Worm (Caenorhabditis elegans) whole organism, L4 larva: ENCODE data around the gene pqn-36.
A peak's percentile ranks its signal among the peaks of the same experiment; 100 is the strongest.

Source experiments
- F26F4.8 ChIP-seq: fragments of 200-800 bp; sonication (Bioruptor generic); conservative IDR thresholded peaks from 2 replicates; pipeline ENCODE4 v1.3.6; 2022; ENCODE audit warnings: missing genetic modification characterization, missing compliant biosample characterization
- F37D6.2 ChIP-seq: sonication (generic microtip); optimal IDR thresholded peaks from 2 replicates; lab custom pipeline; 2016; ENCODE audit warnings: mild to moderate bottlenecking, missing genetic modification characterization, missing compliant biosample characterization
- F44E2.7 ChIP-seq: fragments of 200-800 bp; sonication (Bioruptor generic); IDR thresholded peaks from 2 replicates; pipeline ENCODE4 v2.1.2; 2022; ENCODE audit warnings: missing genetic modification characterization, missing compliant biosample characterization
- T26A8.4 ChIP-seq: fragments of 200-800 bp; sonication (Bioruptor generic); IDR thresholded peaks from 2 replicates; pipeline ENCODE4 v1.3.6; 2022; ENCODE audit warnings: missing genetic modification characterization, missing compliant biosample characterization
- Y48G9A.11 ChIP-seq: fragments of 200-800 bp; sonication (Bioruptor generic); IDR thresholded peaks from 2 replicates; pipeline ENCODE4 v1.3.6; 2022; ENCODE audit warnings: missing genetic modification reagents, missing genetic modification characterization, missing compliant biosample characterization
- Y75B8A.6 ChIP-seq: fragments of 200-800 bp; sonication (Bioruptor generic); IDR thresholded peaks from 2 replicates; pipeline ENCODE4 v1.3.6; 2022; ENCODE audit warnings: missing genetic modification reagents, missing genetic modification characterization, missing compliant biosample characterization
- aha-1 ChIP-seq: fragments of 150-350 bp; peaks from one replicate; lab custom pipeline; 2014; ENCODE audit warnings: missing biosample characterization, missing genetic modification characterization
- ceh-28 ChIP-seq: fragments of 150-350 bp; optimal IDR thresholded peaks from 2 replicates; lab custom pipeline; 2014; ENCODE audit warnings: missing biosample characterization, missing genetic modification reagents, missing genetic modification characterization
- ceh-44 ChIP-seq: fragments of 200-800 bp; sonication (Bioruptor generic); IDR thresholded peaks from 2 replicates; pipeline ENCODE4 v1.3.6; 2022; ENCODE audit warnings: missing genetic modification reagents, missing genetic modification characterization, missing compliant biosample characterization
- ceh-82 ChIP-seq: sonication (generic microtip); optimal IDR thresholded peaks from 2 replicates; lab custom pipeline; 2017; ENCODE audit warnings: missing biosample characterization, missing genetic modification characterization
- ces-1 ChIP-seq: fragments of 150-350 bp; sonication (generic microtip); optimal IDR thresholded peaks from 4 replicates; lab custom pipeline; 2014; ENCODE audit warnings: missing biosample characterization, missing genetic modification reagents, missing genetic modification characterization
- cey-2 ChIP-seq: sonication (generic microtip); optimal IDR thresholded peaks from 3 replicates; lab custom pipeline; 2017; ENCODE audit warnings: missing genetic modification characterization, mild to moderate bottlenecking, missing compliant biosample characterization, antibody characterized with exemption, borderline replicate concordance; ENCODE audit not compliant: insufficient read depth
- ctbp-1 ChIP-seq: fragments of 200-800 bp; sonication (Bioruptor generic); IDR thresholded peaks from 2 replicates; pipeline ENCODE4 v1.3.6; 2022; ENCODE audit warnings: missing genetic modification reagents, missing genetic modification characterization, missing compliant biosample characterization
- dmd-8 ChIP-seq: fragments of 200-800 bp; sonication (Bioruptor generic); IDR thresholded peaks from 2 replicates; pipeline ENCODE4 v1.3.6; 2022; ENCODE audit warnings: missing genetic modification characterization, missing compliant biosample characterization
- egl-27 ChIP-seq: sonication (generic microtip); optimal IDR thresholded peaks from 3 replicates; lab custom pipeline; 2017; ENCODE audit warnings: missing biosample characterization, missing genetic modification reagents, missing genetic modification characterization
- egl-43 ChIP-seq: fragments of 200-800 bp; sonication (Bioruptor generic); IDR thresholded peaks from 2 replicates; pipeline ENCODE4 v1.3.6; 2022; ENCODE audit warnings: missing genetic modification reagents, missing genetic modification characterization, missing compliant biosample characterization
- hif-1 ChIP-seq, 2 experiments: sonication (generic microtip); optimal IDR thresholded peaks; 2 replicates each; lab custom pipeline; 2016 to 2017; ENCODE audit warnings: missing compliant biosample characterization in 2 of 2, missing genetic modification characterization in 2 of 2, missing genetic modification reagents in 2 of 2, missing genotype in 2 of 2, mild to moderate bottlenecking in 1 of 2
- hlh-11 ChIP-seq: fragments of 200-800 bp; sonication (Bioruptor generic); optimal IDR thresholded peaks from 2 replicates; lab custom pipeline; 2018; ENCODE audit warnings: mild to moderate bottlenecking, missing genetic modification characterization, missing compliant biosample characterization
- hlh-30 ChIP-seq: sonication (generic microtip); optimal IDR thresholded peaks from 2 replicates; lab custom pipeline; 2017; ENCODE audit warnings: antibody characterized with exemption, mild to moderate bottlenecking, missing genetic modification characterization, missing compliant biosample characterization; ENCODE audit not compliant: insufficient read depth
- lim-7 ChIP-seq: fragments of 200-800 bp; sonication (Bioruptor generic); IDR thresholded peaks from 2 replicates; pipeline ENCODE4 v1.3.6; 2022; ENCODE audit warnings: missing genetic modification characterization, missing compliant biosample characterization
- lin-1 ChIP-seq: fragments of 200-800 bp; sonication (Bioruptor generic); IDR thresholded peaks from 2 replicates; pipeline ENCODE4 v1.3.6; 2022; ENCODE audit warnings: missing genetic modification reagents, missing genetic modification characterization, missing compliant biosample characterization
- lin-29 ChIP-seq: fragments of 200-800 bp; sonication (Bioruptor generic); IDR thresholded peaks from 2 replicates; pipeline ENCODE4 v1.3.6; 2022; ENCODE audit warnings: missing genetic modification reagents, missing genetic modification characterization, missing compliant biosample characterization
- lin-38 ChIP-seq: fragments of 200-800 bp; sonication (Bioruptor generic); IDR thresholded peaks from 2 replicates; pipeline ENCODE4 v1.3.6; 2022; ENCODE audit warnings: missing genetic modification reagents, missing genetic modification characterization, missing compliant biosample characterization
- lsy-2 ChIP-seq, 2 experiments: fragments of 150-350 bp in 1 of 2; sonication (generic microtip) in 1 of 2; optimal IDR thresholded peaks; 2 replicates each; lab custom pipeline; 2014 to 2017; ENCODE audit warnings: missing biosample characterization in 2 of 2, missing genetic modification characterization in 2 of 2
- madf-5 ChIP-seq, 2 experiments: fragments of 200-800 bp; sonication (Bioruptor generic); IDR thresholded peaks; 2 replicates each; pipeline ENCODE4 v1.3.6; 2022; ENCODE audit warnings: missing compliant biosample characterization in 2 of 2, missing genetic modification characterization in 2 of 2
- madf-9 ChIP-seq: fragments of 200-800 bp; sonication (Bioruptor generic); conservative IDR thresholded peaks from 2 replicates; pipeline ENCODE4 v1.3.6; 2022; ENCODE audit warnings: missing genetic modification reagents, missing genetic modification characterization, missing compliant biosample characterization
- mdl-1 ChIP-seq, 2 experiments: fragments of 150-350 bp in 1 of 2; sonication (generic microtip) in 1 of 2; optimal IDR thresholded peaks; 2 replicates each; lab custom pipeline; 2014 to 2017; ENCODE audit warnings: missing biosample characterization in 2 of 2, missing genetic modification characterization in 2 of 2
- mep-1 ChIP-seq: fragments of 150-350 bp; sonication (generic microtip); optimal IDR thresholded peaks from 3 replicates; lab custom pipeline; 2014; ENCODE audit warnings: missing biosample characterization, missing genetic modification characterization
- mxl-2 ChIP-seq: fragments of 200-800 bp; sonication (Bioruptor generic); conservative IDR thresholded peaks from 2 replicates; pipeline ENCODE4 v1.3.6; 2022; ENCODE audit warnings: missing genetic modification reagents, missing genetic modification characterization, missing compliant biosample characterization
- nhr-11 ChIP-seq: fragments of 150-350 bp; optimal IDR thresholded peaks from 2 replicates; lab custom pipeline; 2014; ENCODE audit warnings: missing biosample characterization, missing genetic modification characterization
- nhr-237 ChIP-seq: sonication (generic microtip); optimal IDR thresholded peaks from 2 replicates; lab custom pipeline; 2017; ENCODE audit warnings: missing biosample characterization, missing genetic modification characterization
- nhr-25 ChIP-seq: sonication (generic microtip); optimal IDR thresholded peaks from 2 replicates; lab custom pipeline; 2017; ENCODE audit warnings: missing genetic modification characterization, mild to moderate bottlenecking, missing compliant biosample characterization, antibody characterized with exemption, moderate library complexity, borderline replicate concordance; ENCODE audit not compliant: insufficient read depth
- nhr-28 ChIP-seq: fragments of 150-350 bp; optimal IDR thresholded peaks from 2 replicates; lab custom pipeline; 2014; ENCODE audit warnings: missing biosample characterization, missing genetic modification characterization
- nhr-77 ChIP-seq: fragments of 150-350 bp; optimal IDR thresholded peaks from 2 replicates; lab custom pipeline; 2014; ENCODE audit warnings: missing biosample characterization, missing genetic modification characterization
- pha-4 ChIP-seq, 2 experiments: fragments of 150-350 bp in 1 of 2; fragments of 200-800 bp in 1 of 2; sonication (Bioruptor generic) in 1 of 2; IDR thresholded peaks in 1 of 2; optimal IDR thresholded peaks in 1 of 2; 2 replicates each; pipeline versions ENCODE4 v1.3.6 to Lab custom; 2014 to 2022; ENCODE audit warnings: missing genetic modification characterization in 2 of 2, missing genetic modification reagents in 2 of 2, missing biosample characterization in 1 of 2, missing compliant biosample characterization in 1 of 2
- php-3 ChIP-seq: fragments of 200-800 bp; sonication (Bioruptor generic); IDR thresholded peaks from 2 replicates; pipeline ENCODE4 v1.3.6; 2022; ENCODE audit warnings: missing genetic modification reagents, missing genetic modification characterization, missing compliant biosample characterization
- rbr-2 ChIP-seq: sonication (generic microtip); optimal IDR thresholded peaks from 2 replicates; lab custom pipeline; 2016; ENCODE audit warnings: missing genotype, missing genetic modification characterization, missing compliant biosample characterization
- saeg-2 ChIP-seq: fragments of 200-800 bp; sonication (Bioruptor generic); IDR thresholded peaks from 2 replicates; pipeline ENCODE4 v1.3.6; 2022; ENCODE audit warnings: missing genetic modification reagents, missing genetic modification characterization, missing compliant biosample characterization
- set-16 ChIP-seq: fragments of 200-800 bp; sonication (Bioruptor generic); IDR thresholded peaks from 2 replicates; pipeline ENCODE4 v1.3.6; 2022; ENCODE audit warnings: missing genetic modification reagents, missing genetic modification characterization, missing compliant biosample characterization
- snpc-4 ChIP-seq: fragments of 150-350 bp; optimal IDR thresholded peaks from 2 replicates; lab custom pipeline; 2014; ENCODE audit warnings: missing biosample characterization, missing genetic modification characterization
- tag-97 ChIP-seq: fragments of 200-800 bp; sonication (Bioruptor generic); IDR thresholded peaks from 2 replicates; pipeline ENCODE4 v1.3.6; 2022; ENCODE audit warnings: missing genetic modification characterization, missing compliant biosample characterization
- unc-62 ChIP-seq, 3 experiments: fragments of 150-350 bp in 1 of 3; sonication (generic microtip); optimal IDR thresholded peaks in 2 of 3; peaks in 1 of 3; 1 replicate in 1 of 3; 2 replicates in 2 of 3; lab custom pipeline; 2014 to 2017; ENCODE audit warnings: missing biosample characterization in 3 of 3, missing genetic modification characterization in 3 of 3, missing genetic modification reagents in 3 of 3, missing genotype in 1 of 3
- zip-2 ChIP-seq: fragments of 150-350 bp; optimal IDR thresholded peaks from 2 replicates; lab custom pipeline; 2014; ENCODE audit warnings: missing biosample characterization, missing genetic modification characterization

The pqn-36 gene

DNA sequence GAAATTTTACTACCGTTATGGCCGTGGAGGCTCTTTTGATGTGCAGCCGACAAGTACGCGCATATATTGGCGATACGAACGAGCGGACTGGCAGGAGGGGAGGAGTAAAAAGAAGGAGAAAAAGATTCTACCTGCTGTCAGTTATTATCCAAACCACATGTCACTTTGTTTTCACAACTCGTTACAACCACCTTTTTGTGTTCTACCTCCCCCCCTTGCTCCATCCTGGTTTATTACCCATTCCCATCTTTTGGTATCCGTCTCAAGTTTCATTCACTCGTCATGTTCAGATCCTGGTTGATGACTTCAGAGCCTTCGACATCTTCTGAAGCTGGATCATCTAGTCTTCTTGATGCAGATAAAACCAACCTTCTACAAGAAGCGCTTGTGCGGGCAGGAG lies 7.7 kb downstream of the pqn-36 start, which contains the start of gene psa-3:
Gene psa-3 (plus strand): TSS at position 301 of the 400 bp plus-strand sequence.
- TF ChIP-seq F37D6.2 (tag; lab: Kevin White, UChicago), result no peak
- no peak for TF ChIP-seq snpc-4 (tag; lab: Kevin White, UChicago)

DNA sequence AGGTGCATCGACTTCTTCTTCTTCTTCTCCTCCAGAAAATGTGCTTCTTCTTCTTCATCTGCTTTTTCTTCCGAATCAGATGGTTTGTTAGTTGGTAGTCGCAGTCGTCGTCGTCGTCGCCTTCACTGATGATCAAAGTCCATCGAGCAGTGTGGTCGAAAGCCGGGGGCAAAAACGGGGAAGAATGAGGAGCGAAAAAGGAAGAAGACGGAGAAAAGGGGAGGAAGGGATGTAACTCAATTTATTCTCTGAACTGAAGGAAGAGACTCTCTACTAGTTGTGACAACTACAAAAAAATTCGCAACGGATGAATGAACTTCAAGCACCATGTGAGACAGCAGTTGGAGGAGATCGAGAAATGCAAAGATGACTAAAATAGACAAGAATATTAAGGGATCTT lies 19.6 kb downstream of the pqn-36 start:
- TF ChIP-seq ces-1 (GFP tag; lab: Kevin White, UChicago), result peak; percentile 71
- peak in 1 of 2 experiments; percentile 40 for TF ChIP-seq unc-62 (GFP tag; optimal IDR thresholded peaks at IDR 0.05 in 1 of 2; lab: Kevin White, UChicago)
- TF ChIP-seq unc-62 (tag; optimal IDR thresholded peaks at IDR 0.05; lab: Kevin White, UChicago), result no peak
- TF ChIP-seq set-16 (GFP tag; lab: Robert Waterston, UW), result 0 out of 2 replicates have a peak, but pooled peaks have one; percentile 26
- no peak for TF ChIP-seq ceh-82
- no peak for TF ChIP-seq rbr-2
- no peak for TF ChIP-seq zip-2 (tag; lab: Kevin White, UChicago)
- peak; percentile 69 for TF ChIP-seq ctbp-1 (GFP tag; lab: Robert Waterston, UW)
- TF ChIP-seq lim-7 (GFP tag; lab: Robert Waterston, UW), result no peak
- no peak for TF ChIP-seq snpc-4 (tag; lab: Kevin White, UChicago)
- TF ChIP-seq lin-1 (GFP tag; lab: Robert Waterston, UW), result no peak
- TF ChIP-seq nhr-237, result no peak
- no peak for TF ChIP-seq hif-1 (tag; optimal IDR thresholded peaks at IDR 0.05; lab: Kevin White, UChicago)
- no peak for TF ChIP-seq F26F4.8
- peak in 1 of 2 experiments; percentile 23 for TF ChIP-seq lsy-2 (tag; optimal IDR thresholded peaks at IDR 0.05; lab: Kevin White, UChicago)
- TF ChIP-seq nhr-25, result no peak
- no peak for TF ChIP-seq hlh-30 (tag; lab: Kevin White, UChicago)
- peak; percentile 21 for TF ChIP-seq hlh-11 (tag; lab: Kevin White, UChicago)
- no peak for TF ChIP-seq Y48G9A.11 (GFP tag; lab: Robert Waterston, UW)
- no peak for TF ChIP-seq F44E2.7 (GFP tag; lab: Robert Waterston, UW)

DNA sequence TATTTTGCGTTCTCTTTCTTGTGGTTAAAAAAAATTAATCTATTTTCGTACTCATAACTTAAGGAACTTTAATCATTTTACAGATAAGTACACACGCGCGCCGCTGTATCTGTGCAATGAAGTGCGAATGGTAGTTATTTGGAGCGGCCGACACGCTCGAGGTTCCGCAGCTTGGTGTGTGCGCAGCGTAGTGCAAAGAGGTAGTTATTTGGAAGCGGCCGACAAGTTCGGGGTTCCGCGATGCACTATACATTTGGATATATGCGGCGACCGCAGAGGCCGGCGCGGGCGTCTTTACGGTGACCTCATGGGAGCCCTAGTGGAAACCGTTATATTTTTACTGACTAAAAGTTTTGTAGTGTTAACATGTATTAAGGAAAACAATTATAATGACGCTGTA lies 22.6 kb downstream of the pqn-36 start:
- TF ChIP-seq nhr-77 (tag; lab: Kevin White, UChicago), result no peak
- TF ChIP-seq tag-97 (GFP tag; lab: Robert Waterston, UW), result peak; percentile 64; the same call in 1 of the 2 replicates
- 0 out of 4 replicates have a peak, but pooled peaks of 1 of the 2 experiments have one; percentile 18 for TF ChIP-seq madf-5 (GFP tag; IDR thresholded peaks at IDR 0.05; lab: Robert Waterston, UW)

ce11 chrX:15389853-15390252 lies 25.4 kb downstream of the pqn-36 start:
- TF ChIP-seq mxl-2, result no peak
- no peak for TF ChIP-seq Y75B8A.6 (GFP tag; lab: Robert Waterston, UW)
- no peak for TF ChIP-seq tag-97 (GFP tag; lab: Robert Waterston, UW)
- TF ChIP-seq T26A8.4 (GFP tag; lab: Robert Waterston, UW), result no peak
- TF ChIP-seq unc-62 (GFP tag; optimal IDR thresholded peaks at IDR 0.05 in 1 of 2; lab: Kevin White, UChicago), result peak in 1 of 2 experiments; percentile 71
- TF ChIP-seq unc-62 (tag; optimal IDR thresholded peaks at IDR 0.05; lab: Kevin White, UChicago), result no peak
- TF ChIP-seq nhr-11, result peak; percentile 47
- TF ChIP-seq mdl-1 (tag; optimal IDR thresholded peaks at IDR 0.05; lab: Kevin White, UChicago), result no peak
- TF ChIP-seq ces-1 (GFP tag; lab: Kevin White, UChicago), result peak; percentile 19
- no peak for TF ChIP-seq lin-29
- no peak for TF ChIP-seq set-16 (GFP tag; lab: Robert Waterston, UW)
- TF ChIP-seq saeg-2 (GFP tag; lab: Robert Waterston, UW), result no peak
- TF ChIP-seq lin-38, result no peak
- TF ChIP-seq egl-27 (tag; lab: Kevin White, UChicago), result no peak
- peak in 1 of 2 experiments; percentile 10 for TF ChIP-seq lsy-2 (tag; optimal IDR thresholded peaks at IDR 0.05; lab: Kevin White, UChicago)

ce11 chrX:15388259-15388658 lies 27.0 kb downstream of the pqn-36 start:
- TF ChIP-seq php-3 (GFP tag; lab: Robert Waterston, UW) (no peak), dmd-8 (GFP tag; lab: Robert Waterston, UW) (no peak), mep-1 (tag; lab: Kevin White, UChicago) (no peak), set-16 (GFP tag; lab: Robert Waterston, UW) (peak; percentile 76), aha-1 (tag; lab: Kevin White, UChicago) (no peak), Y48G9A.11 (GFP tag; lab: Robert Waterston, UW) (no peak), madf-9 (no peak), egl-43 (GFP tag; lab: Robert Waterston, UW) (peak; percentile 59; the same call in 1 of the 2 replicates), cey-2 (tag; lab: Kevin White, UChicago) (no peak), nhr-28 (tag; lab: Kevin White, UChicago) (no peak), ceh-28 (tag; lab: Kevin White, UChicago) (no peak), pha-4 (GFP tag; IDR thresholded peaks at IDR 0.05; lab: Robert Waterston, UW) (no peak), pha-4 (tag; optimal IDR thresholded peaks at IDR 0.05; lab: Kevin White, UChicago) (no peak), ceh-44 (GFP tag; lab: Robert Waterston, UW) (no peak)
